Worm (Caenorhabditis elegans): Measurements from ENCODE around the gene mrg-1.

The mrg-1 gene

DNA sequence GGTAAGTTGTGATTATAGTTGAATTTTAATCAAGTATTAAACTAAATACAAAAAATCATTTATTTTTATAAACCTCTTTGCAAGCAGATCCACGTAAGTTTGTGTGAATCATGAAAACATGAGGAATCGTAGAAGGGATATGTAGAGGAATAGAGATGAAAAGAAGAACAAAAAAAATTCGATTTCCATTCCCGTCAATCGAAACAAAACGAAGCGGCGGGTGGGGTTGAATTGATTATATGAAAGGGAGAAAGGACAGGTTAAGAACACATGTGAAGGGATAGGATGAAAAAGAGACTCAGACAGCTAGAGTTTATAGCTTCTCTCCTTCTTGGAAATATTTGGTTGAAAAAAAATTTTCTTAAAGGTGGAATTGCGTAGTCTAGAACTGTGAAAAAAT is 14.3 kb downstream of the mrg-1 start:
- TF ChIP-seq ceh-82 (tag; optimal IDR thresholded peaks at IDR 0.05) (no peak), nhr-21 (tag; optimal IDR thresholded peaks at IDR 0.05) (peak; percentile 18), nhr-25 (tag; optimal IDR thresholded peaks at IDR 0.05) (peak; percentile 20), sma-9 (GFP tag; optimal IDR thresholded peaks at IDR 0.05) (peak; percentile 24), sma-9 (tag; optimal IDR thresholded peaks at IDR 0.05) (no peak), ama-1 (optimal IDR thresholded peaks at IDR 0.05) (no peak), blmp-1 (tag; optimal IDR thresholded peaks at IDR 0.05; ENCODE audit: insufficient read depth) (peak; percentile 70), Y55F3AM.14 (GFP tag; optimal IDR thresholded peaks at IDR 0.05) (no peak), mbf-1 (tag; optimal IDR thresholded peaks at IDR 0.05) (no peak), F13H6.1 (tag; optimal IDR thresholded peaks at IDR 0.05) (no peak), ZK546.5 (tag; optimal IDR thresholded peaks at IDR 0.05) (no peak), fos-1 (tag; optimal IDR thresholded peaks at IDR 0.05) (peak; percentile 21), crh-2 (tag; optimal IDR thresholded peaks at IDR 0.05) (peak; percentile 23), snpc-4 (tag; optimal IDR thresholded peaks at IDR 0.05) (no peak), mdl-1 (tag; optimal IDR thresholded peaks at IDR 0.05) (no peak)

DNA sequence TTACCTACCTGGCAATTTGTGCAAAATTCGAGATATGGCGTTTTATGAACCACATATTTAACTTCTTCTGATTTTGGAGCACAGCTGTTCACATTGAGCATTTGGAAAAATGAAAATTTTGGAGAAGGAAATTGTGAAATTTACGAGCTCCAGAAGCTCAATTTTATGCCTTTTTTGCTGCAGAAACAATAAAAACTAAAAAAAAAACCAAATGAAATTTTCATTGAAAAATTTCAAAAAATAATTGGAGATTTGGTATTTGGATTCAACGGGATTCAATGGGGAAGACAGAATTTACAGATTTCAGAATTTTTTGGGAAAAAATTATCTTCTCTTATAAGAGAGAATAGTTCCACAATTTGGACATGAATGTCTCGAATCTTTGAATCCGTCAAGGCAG is 17.8 kb downstream of the mrg-1 start, which contains the start of gene Y37D8A.26:
Y37D8A.26 (minus strand) TSS at position 101 of the 400 bp plus-strand sequence.
- no peak for TF ChIP-seq peb-1 (tag; optimal IDR thresholded peaks at IDR 0.05)
- no peak for TF ChIP-seq nhr-11 (tag; optimal IDR thresholded peaks at IDR 0.05)
- no peak for TF ChIP-seq nhr-12 (tag; optimal IDR thresholded peaks at IDR 0.05)
- no peak for TF ChIP-seq unc-39 (tag; optimal IDR thresholded peaks at IDR 0.05)
- TF ChIP-seq zag-1 (tag; optimal IDR thresholded peaks at IDR 0.05) = no peak
- no peak for TF ChIP-seq nhr-129 (tag; optimal IDR thresholded peaks at IDR 0.05)
- TF ChIP-seq snpc-4 (tag; optimal IDR thresholded peaks at IDR 0.05) = no peak
- no peak for TF ChIP-seq alr-1 (tag; optimal IDR thresholded peaks at IDR 0.05)
- no peak for TF ChIP-seq F13H6.1 (tag; optimal IDR thresholded peaks at IDR 0.05)
- no peak for TF ChIP-seq sma-3 (GFP tag; optimal IDR thresholded peaks at IDR 0.05)
- TF ChIP-seq lin-11 (tag; optimal IDR thresholded peaks at IDR 0.05) = no peak
- TF ChIP-seq mbf-1 (tag; optimal IDR thresholded peaks at IDR 0.05) = no peak
- no peak for TF ChIP-seq ceh-82 (tag; optimal IDR thresholded peaks at IDR 0.05)
- TF ChIP-seq nhr-25 (tag; optimal IDR thresholded peaks at IDR 0.05) = no peak
- no peak for TF ChIP-seq ztf-1 (GFP tag; conservative IDR thresholded peaks at IDR 0.05)
- no peak for TF ChIP-seq ZK546.5 (tag; optimal IDR thresholded peaks at IDR 0.05)
- no peak for TF ChIP-seq lin-39 (tag; optimal IDR thresholded peaks at IDR 0.05)

DNA sequence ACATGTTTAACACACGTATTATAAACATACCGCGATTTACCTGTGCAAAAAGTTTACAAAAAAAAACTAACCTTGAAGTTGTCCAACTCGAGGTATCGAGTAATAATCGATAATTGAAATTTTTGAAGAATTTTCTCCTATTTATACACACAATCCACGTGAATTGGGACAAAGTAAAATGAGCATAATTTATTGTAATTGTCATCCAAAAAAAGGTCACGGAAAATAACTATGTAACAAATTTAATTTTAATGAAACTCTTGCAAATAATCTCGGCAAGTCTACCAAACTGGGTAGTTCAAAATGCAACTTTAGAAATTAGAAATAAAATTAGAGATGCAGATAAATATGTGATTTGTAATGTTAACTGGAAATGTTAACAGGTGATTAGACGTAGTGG is 19.1 kb downstream of the mrg-1 start, which contains the start of gene Y37D8A.5:
Y37D8A.5 (minus strand) TSS at position 101 of the 400 bp plus-strand sequence.
- TF ChIP-seq lin-11 (tag; optimal IDR thresholded peaks at IDR 0.05) = no peak
- TF ChIP-seq gmeb-1 (tag; optimal IDR thresholded peaks at IDR 0.05) = no peak
- no peak for TF ChIP-seq sem-4 (tag; optimal IDR thresholded peaks at IDR 0.05)
- TF ChIP-seq lin-13 (GFP tag; optimal IDR thresholded peaks at IDR 0.05) = no peak
- no peak for TF ChIP-seq nhr-23 (tag; optimal IDR thresholded peaks at IDR 0.05)
- no peak for TF ChIP-seq mdl-1 (tag; optimal IDR thresholded peaks at IDR 0.05)
- TF ChIP-seq nhr-10 (tag; optimal IDR thresholded peaks at IDR 0.05) = no peak
- TF ChIP-seq elt-3 (tag; optimal IDR thresholded peaks at IDR 0.05) = no peak
- TF ChIP-seq peb-1 (tag; optimal IDR thresholded peaks at IDR 0.05) = no peak

DNA sequence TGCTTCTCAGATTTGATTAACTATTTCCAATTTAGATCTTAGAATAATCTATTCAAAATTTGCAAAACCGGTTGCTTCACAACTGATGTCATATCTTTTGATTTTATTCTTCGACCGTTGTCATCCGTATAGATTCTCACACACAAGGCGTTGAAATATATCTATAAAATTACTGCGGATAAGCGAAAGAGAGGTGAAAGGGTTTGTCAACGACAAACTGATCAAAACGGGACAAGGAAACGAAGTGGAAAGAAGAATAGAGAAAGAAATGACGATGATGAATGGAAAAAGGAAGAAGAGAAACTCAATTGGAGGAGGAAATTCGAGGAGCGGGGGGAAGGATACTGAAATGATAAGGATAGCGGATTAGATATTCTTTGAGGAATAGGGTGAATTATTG is 23.4 kb downstream of the mrg-1 start:
- TF ChIP-seq fos-1 (tag; optimal IDR thresholded peaks at IDR 0.05) (peak; percentile 54), sma-9 (GFP tag; optimal IDR thresholded peaks at IDR 0.05) (peak; percentile 8), sma-9 (tag; optimal IDR thresholded peaks at IDR 0.05) (no peak), nhr-237 (tag; optimal IDR thresholded peaks at IDR 0.05) (no peak), egl-27 (tag; optimal IDR thresholded peaks at IDR 0.05) (peak; percentile 2), nhr-21 (tag; optimal IDR thresholded peaks at IDR 0.05) (peak; percentile 29), sma-3 (GFP tag; optimal IDR thresholded peaks at IDR 0.05) (peak; percentile 7)

DNA sequence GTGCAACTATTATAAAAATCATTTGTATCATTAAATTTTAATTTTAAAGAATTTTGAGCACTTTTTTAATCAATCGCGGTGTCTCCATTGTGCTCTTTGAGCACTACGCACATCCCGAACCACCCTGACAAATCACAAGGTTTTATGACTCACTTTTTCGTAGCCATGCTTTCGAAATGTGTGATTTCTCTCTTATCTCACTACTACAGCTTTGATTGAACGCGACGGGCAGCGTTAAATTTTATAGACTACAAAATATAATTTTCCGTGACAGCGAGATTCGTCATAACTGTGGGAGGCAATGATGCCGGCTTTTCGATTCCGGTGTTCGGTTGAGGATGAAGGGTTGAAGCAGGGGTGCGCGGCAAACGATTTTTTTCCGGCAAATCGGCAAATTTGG is 24.8 kb downstream of the mrg-1 start:
- TF ChIP-seq ceh-82 (tag; optimal IDR thresholded peaks at IDR 0.05) (no peak), elt-1 (tag; optimal IDR thresholded peaks at IDR 0.05) (no peak), fos-1 (tag; optimal IDR thresholded peaks at IDR 0.05) (peak; percentile 68), sma-9 (GFP tag; optimal IDR thresholded peaks at IDR 0.05) (peak; percentile 43), sma-9 (tag; optimal IDR thresholded peaks at IDR 0.05) (no peak), F13H6.1 (tag; optimal IDR thresholded peaks at IDR 0.05) (no peak), unc-55 (GFP tag; optimal IDR thresholded peaks at IDR 0.05) (no peak), lin-39 (tag; optimal IDR thresholded peaks at IDR 0.05) (no peak), ztf-4 (tag; optimal IDR thresholded peaks at IDR 0.05) (no peak), ZK546.5 (tag; optimal IDR thresholded peaks at IDR 0.05) (no peak), nhr-237 (tag; optimal IDR thresholded peaks at IDR 0.05) (no peak), C34F6.9 (tag; optimal IDR thresholded peaks at IDR 0.05) (no peak)
